Worm (Caenorhabditis elegans) whole organism, early embryonic: ENCODE measurements around the gene M03C11.3.

ENCODE experiments used
- F13C5.2 ChIP-seq: sonication (generic microtip); optimal IDR thresholded peaks from 2 replicates; lab custom pipeline; 2017; ENCODE audit warnings: mild to moderate bottlenecking, missing genetic modification characterization, inconsistent platforms, missing compliant biosample characterization
- ama-1 ChIP-seq: fragments of 150-350 bp; optimal IDR thresholded peaks from 2 replicates; lab custom pipeline; 2014
- ceh-13 ChIP-seq: fragments of 200-800 bp; sonication (Bioruptor generic); optimal IDR thresholded peaks from 2 replicates; lab custom pipeline; 2018; ENCODE audit warnings: mild to moderate bottlenecking, missing genetic modification characterization, missing compliant biosample characterization
- flt-1 ChIP-seq: fragments of 200-800 bp; sonication (Bioruptor generic); IDR thresholded peaks from 2 replicates; pipeline ENCODE4 v1.3.6; 2022; ENCODE audit warnings: missing genetic modification characterization, missing compliant biosample characterization
- sea-1 ChIP-seq: fragments of 200-800 bp; sonication (Bioruptor generic); conservative IDR thresholded peaks from 2 replicates; pipeline ENCODE4 v1.3.6; 2022; ENCODE audit warnings: missing genetic modification characterization, missing compliant biosample characterization

DNA sequence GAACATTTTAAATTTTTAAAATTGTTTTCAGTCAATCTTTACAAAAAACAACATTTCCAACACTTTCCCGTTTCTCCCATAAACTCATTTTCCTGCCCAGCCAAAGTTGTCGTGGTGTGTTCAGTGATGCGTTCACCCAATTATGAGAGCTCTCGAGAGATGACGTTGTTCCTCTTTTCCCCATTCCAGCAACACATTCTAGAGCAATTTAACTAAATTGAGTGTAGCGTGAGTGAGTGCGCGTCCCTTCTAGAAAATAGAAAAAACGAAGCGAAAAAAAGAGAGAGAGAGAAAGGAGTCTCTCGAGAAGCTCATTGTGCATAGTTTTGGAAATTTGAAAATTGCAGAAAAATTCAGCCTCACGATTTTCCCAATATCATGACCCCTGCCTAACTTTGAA is 46.1 kb upstream of the M03C11.3 start:
- TF ChIP-seq ama-1 (lab: Kevin White, UChicago) (no peak), F13C5.2 (tag; lab: Kevin White, UChicago) (no peak), ceh-13 (GFP tag; lab: Kevin White, UChicago) (no peak), flt-1 (GFP tag; lab: Robert Waterston, UW) (no peak), sea-1 (GFP tag; lab: Robert Waterston, UW) (no peak)
